Worm (Caenorhabditis elegans) whole organism, mixed stage, embryonic: Measurements from ENCODE around the gene M106.7.

Experiments
- elt-3 ChIP-seq: fragments of 150-350 bp; optimal IDR thresholded peaks from 2 replicates; lab custom pipeline; 2014; ENCODE audit warnings: missing biosample characterization, missing genetic modification characterization
- ham-2 ChIP-seq: fragments of 200-800 bp; sonication (Bioruptor generic); optimal IDR thresholded peaks from 2 replicates; lab custom pipeline; 2018; ENCODE audit warnings: mild to moderate bottlenecking, missing genetic modification characterization, missing compliant biosample characterization
- lin-32 ChIP-seq: fragments of 200-800 bp; sonication (Bioruptor generic); optimal IDR thresholded peaks from 2 replicates; lab custom pipeline; 2018; ENCODE audit warnings: mild to moderate bottlenecking, missing genetic modification characterization, missing compliant biosample characterization
- lsy-2 ChIP-seq: fragments of 150-350 bp; optimal IDR thresholded peaks from 2 replicates; lab custom pipeline; 2014; ENCODE audit warnings: missing biosample characterization, missing genetic modification characterization
- nhr-237 ChIP-seq: fragments of 150-350 bp; optimal IDR thresholded peaks from 2 replicates; lab custom pipeline; 2014; ENCODE audit warnings: missing biosample characterization, missing genetic modification characterization
- pha-4 ChIP-seq: fragments of 150-350 bp; optimal IDR thresholded peaks from 2 replicates; lab custom pipeline; 2018; ENCODE audit warnings: missing biosample characterization, missing genetic modification reagents, missing genetic modification characterization
- snpc-4 ChIP-seq: fragments of 150-350 bp; optimal IDR thresholded peaks from 2 replicates; lab custom pipeline; 2014; ENCODE audit warnings: missing biosample characterization, missing genetic modification characterization
- unc-39 ChIP-seq: fragments of 150-350 bp; optimal IDR thresholded peaks from 2 replicates; lab custom pipeline; 2014; ENCODE audit warnings: missing biosample characterization, missing genetic modification characterization
- unc-62 ChIP-seq: fragments of 150-350 bp; optimal IDR thresholded peaks from 2 replicates; lab custom pipeline; 2014; ENCODE audit warnings: missing biosample characterization, missing genetic modification reagents, missing genetic modification characterization
- ztf-11 ChIP-seq: fragments of 150-350 bp; optimal IDR thresholded peaks from 2 replicates; lab custom pipeline; 2014; ENCODE audit warnings: missing biosample characterization, missing genetic modification characterization

DNA sequence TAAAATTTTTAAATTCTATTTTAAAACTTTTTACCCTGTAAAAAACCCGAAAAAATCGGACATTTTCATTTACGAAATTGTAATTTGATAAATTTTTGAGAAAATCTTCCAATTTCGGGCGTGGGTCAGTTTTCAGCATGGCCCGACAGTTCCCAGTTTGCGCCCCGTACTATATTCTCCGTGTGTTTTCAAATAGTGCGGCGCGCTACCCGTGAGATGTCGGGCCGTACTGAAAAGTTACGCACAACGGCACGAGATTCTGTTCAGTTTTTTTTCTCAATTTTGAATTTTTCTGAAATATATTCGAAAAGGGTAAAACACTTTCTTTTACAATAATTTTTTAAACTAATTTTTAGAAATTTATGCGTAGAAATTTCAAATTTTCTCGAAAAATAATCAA lies 9.9 kb downstream of the M106.7 start:
- TF ChIP-seq pha-4 (no peak), elt-3 (tag; lab: Kevin White, UChicago) (no peak), ztf-11 (tag; lab: Kevin White, UChicago) (no peak), lsy-2 (no peak), snpc-4 (tag; lab: Kevin White, UChicago) (no peak), nhr-237 (tag; lab: Kevin White, UChicago) (no peak), unc-62 (GFP tag; lab: Kevin White, UChicago) (no peak), ham-2 (GFP tag; lab: Kevin White, UChicago) (no peak), lin-32 (no peak), unc-39 (no peak)
